Fruit fly (Drosophila melanogaster) whole organism, prepupa: Measurements from ENCODE around the gene Trf5.

ENCODE experiments used
- CG10669 ChIP-seq: fragments of 200-800 bp; sonication (Bioruptor generic); optimal IDR thresholded peaks from 3 replicates; lab custom pipeline; 2018; ENCODE audit warnings: missing biosample characterization, mild to moderate bottlenecking, missing genetic modification characterization, moderate library complexity
- CG6792 ChIP-seq: fragments of 200-800 bp; sonication (Bioruptor generic); optimal IDR thresholded peaks from 3 replicates; lab custom pipeline; 2016; ENCODE audit warnings: missing biosample characterization, missing genetic modification characterization
- CG6854 ChIP-seq: fragments of 200-800 bp; sonication (Bioruptor generic); optimal IDR thresholded peaks from 2 replicates; lab custom pipeline; 2017; ENCODE audit warnings: missing biosample characterization, mild to moderate bottlenecking, missing genetic modification characterization
- CG8632 ChIP-seq: fragments of 200-800 bp; sonication (Bioruptor generic); optimal IDR thresholded peaks from 3 replicates; lab custom pipeline; 2016; ENCODE audit warnings: missing biosample characterization, missing genetic modification characterization
- Eip75B ChIP-seq: fragments of 200-800 bp; sonication (Bioruptor generic); optimal IDR thresholded peaks from 3 replicates; lab custom pipeline; 2016; ENCODE audit warnings: missing biosample characterization, missing genetic modification characterization
- Eip78C ChIP-seq: fragments of 200-800 bp; sonication (Bioruptor generic); peaks from one replicate; lab custom pipeline; 2016; ENCODE audit warnings: missing biosample characterization, missing genetic modification characterization
- Gug ChIP-seq: fragments of 200-800 bp; sonication (Bioruptor generic); IDR thresholded peaks from 2 replicates; pipeline ENCODE4 v1.3.6; 2022; ENCODE audit warnings: missing biosample characterization, missing genetic modification characterization
- Hr4 ChIP-seq: fragments of 200-800 bp; sonication (Bioruptor generic); optimal IDR thresholded peaks from 3 replicates; lab custom pipeline; 2016; ENCODE audit warnings: missing biosample characterization, missing genetic modification characterization
- Sox102F ChIP-seq: fragments of 200-800 bp; sonication (Bioruptor generic); optimal IDR thresholded peaks from 2 replicates; lab custom pipeline; 2016; ENCODE audit warnings: missing biosample characterization, mild to moderate bottlenecking, missing genetic modification characterization
- fd85E ChIP-seq: fragments of 200-800 bp; sonication (Bioruptor generic); optimal IDR thresholded peaks from 3 replicates; lab custom pipeline; 2016; ENCODE audit warnings: missing biosample characterization, missing genetic modification characterization
- fkh ChIP-seq: fragments of 200-800 bp; sonication (Bioruptor generic); optimal IDR thresholded peaks from 3 replicates; lab custom pipeline; 2017; ENCODE audit warnings: missing biosample characterization, mild to moderate bottlenecking, missing genetic modification characterization, moderate library complexity

dm6 chr2L:2728577-2728976 lies 32.3 kb upstream of the Trf5 start:
- no peak for TF ChIP-seq fd85E (GFP tag; lab: Kevin White, UChicago)
- no peak for TF ChIP-seq Sox102F (GFP tag; lab: Kevin White, UChicago)
- no peak for TF ChIP-seq CG6854 (GFP tag; lab: Kevin White, UChicago)
- TF ChIP-seq CG10669 (GFP tag; lab: Kevin White, UChicago) = no peak
- TF ChIP-seq Eip75B (GFP tag; lab: Kevin White, UChicago) = no peak
- no peak for TF ChIP-seq CG6792
- TF ChIP-seq Gug = no peak
- TF ChIP-seq Hr4 (GFP tag; lab: Kevin White, UChicago) = peak; percentile 41
- no peak for TF ChIP-seq fkh
- TF ChIP-seq CG8632 (GFP tag; lab: Kevin White, UChicago) = no peak
- peak; percentile 6 for TF ChIP-seq Eip78C (GFP tag; lab: Kevin White, UChicago)
